Worm (Caenorhabditis elegans): ENCODE results near the gene lron-13.

DNA sequence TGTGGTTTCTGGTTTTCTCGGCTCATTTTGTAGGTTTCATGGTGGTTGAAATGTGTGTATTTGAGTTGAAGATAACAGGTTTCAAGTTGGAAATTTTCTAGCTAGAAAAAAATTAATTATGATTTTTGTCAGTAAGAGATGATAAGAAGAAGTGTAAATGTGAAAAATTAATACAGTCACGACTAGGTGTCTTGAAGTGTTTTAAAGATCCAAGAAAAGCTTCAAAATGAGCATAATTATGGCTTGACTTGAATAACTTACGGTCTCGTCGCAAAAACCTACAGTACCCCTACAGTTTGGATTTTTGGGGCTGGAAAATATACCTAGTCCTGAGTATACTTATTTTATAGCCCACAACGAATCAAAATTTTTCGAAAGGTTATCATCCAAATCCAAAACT, 43.1 kb downstream of the lron-13 start, which contains the start of gene exc-12:
- TF ChIP-seq elt-2 (tag; optimal IDR thresholded peaks at IDR 0.05), result no peak
- TF ChIP-seq nhr-76 (tag; optimal IDR thresholded peaks at IDR 0.05), result no peak
- TF ChIP-seq nhr-237 (tag; optimal IDR thresholded peaks at IDR 0.05), result no peak
- TF ChIP-seq ceh-82 (tag; optimal IDR thresholded peaks at IDR 0.05), result no peak
- TF ChIP-seq pqm-1 (tag; optimal IDR thresholded peaks at IDR 0.05), result no peak
- TF ChIP-seq snpc-4 (tag; optimal IDR thresholded peaks at IDR 0.05), result no peak
- TF ChIP-seq tbx-2 (tag; optimal IDR thresholded peaks at IDR 0.05), result no peak
- no peak for TF ChIP-seq nhr-11 (tag; optimal IDR thresholded peaks at IDR 0.05)
- no peak for TF ChIP-seq nhr-25 (tag; optimal IDR thresholded peaks at IDR 0.05)
- no peak for TF ChIP-seq fos-1 (tag; optimal IDR thresholded peaks at IDR 0.05)
- no peak for TF ChIP-seq fkh-10 (GFP tag; optimal IDR thresholded peaks at IDR 0.05)

Measured in whole organism, L3 larva.